Worm (Caenorhabditis elegans) whole organism, L2 larva: Measurements from ENCODE around the gene dyrb-1.

Experiments used
- R02D3.7 ChIP-seq: fragments of 150-350 bp; optimal IDR thresholded peaks from 2 replicates; lab custom pipeline; 2014; ENCODE audit warnings: missing biosample characterization, missing genetic modification characterization
- ama-1 ChIP-seq: fragments of 150-350 bp; optimal IDR thresholded peaks from 2 replicates; lab custom pipeline; 2018; ENCODE audit warnings: inconsistent platforms
- lin-13 ChIP-seq: fragments of 150-350 bp; optimal IDR thresholded peaks from 2 replicates; lab custom pipeline; 2014; ENCODE audit warnings: missing biosample characterization, missing genetic modification reagents, missing genetic modification characterization
- nhr-12 ChIP-seq: fragments of 150-350 bp; optimal IDR thresholded peaks from 2 replicates; lab custom pipeline; 2014; ENCODE audit warnings: missing biosample characterization, missing genetic modification characterization
- nhr-23 ChIP-seq: fragments of 150-350 bp; optimal IDR thresholded peaks from 2 replicates; lab custom pipeline; 2014; ENCODE audit warnings: missing biosample characterization, missing genetic modification reagents, missing genetic modification characterization
- unc-39 ChIP-seq: fragments of 150-350 bp; optimal IDR thresholded peaks from 2 replicates; lab custom pipeline; 2014; ENCODE audit warnings: missing biosample characterization, missing genetic modification characterization
- unc-62 ChIP-seq: fragments of 150-350 bp; optimal IDR thresholded peaks from 2 replicates; lab custom pipeline; 2014; ENCODE audit warnings: missing biosample characterization, missing genetic modification reagents, missing genetic modification characterization
- zag-1 ChIP-seq: fragments of 150-350 bp; optimal IDR thresholded peaks from 2 replicates; lab custom pipeline; 2014; ENCODE audit warnings: missing biosample characterization, missing genetic modification characterization
- ztf-4 ChIP-seq: fragments of 150-350 bp; optimal IDR thresholded peaks from 2 replicates; lab custom pipeline; 2014; ENCODE audit warnings: missing biosample characterization, missing genetic modification characterization

DNA sequence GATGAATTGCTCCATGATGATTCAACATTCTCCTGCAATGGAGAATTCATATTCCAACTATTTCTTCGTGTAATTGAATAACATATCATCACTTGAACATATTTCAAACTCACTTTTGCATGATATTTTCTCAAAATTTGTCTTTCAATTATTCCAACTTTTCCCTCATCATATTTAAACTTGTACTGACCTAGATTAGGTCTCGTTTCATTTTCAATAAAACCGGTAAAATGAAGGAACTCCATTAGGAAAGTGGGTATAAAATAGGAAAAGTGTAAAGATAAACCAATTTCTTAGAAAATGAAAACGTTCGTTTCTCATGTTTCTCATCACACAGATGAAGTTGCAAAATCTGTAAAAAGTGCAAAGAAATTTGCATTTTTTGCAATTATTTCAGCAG, 45.3 kb upstream of the dyrb-1 start, which contains the start of gene col-78:
- no peak for TF ChIP-seq zag-1 (tag; lab: Kevin White, UChicago)
- no peak for TF ChIP-seq nhr-23
- no peak for TF ChIP-seq R02D3.7 (tag; lab: Kevin White, UChicago)
- no peak for TF ChIP-seq ztf-4 (tag; lab: Kevin White, UChicago)
- no peak for TF ChIP-seq lin-13 (GFP tag; lab: Kevin White, UChicago)
- no peak for TF ChIP-seq unc-39 (tag; lab: Kevin White, UChicago)
- TF ChIP-seq nhr-12 (tag; lab: Kevin White, UChicago): no peak
- TF ChIP-seq ama-1 (lab: Kevin White, UChicago): no peak
- no peak for TF ChIP-seq unc-62 (GFP tag; lab: Kevin White, UChicago)
